Fruit fly (Drosophila melanogaster): ENCODE results near the gene gammaSnap2.
A peak's percentile ranks its signal among the peaks of the same experiment; 100 is the strongest.

gammaSnap2 gene

dm6 chr3R:10144103-10144998, 23.2 kb upstream of the gammaSnap2 start, which contains the start of the genes TAF1B and Invadolysin (continued):
- no peak for TF ChIP-seq CG1024 (GFP tag; IDR thresholded peaks at IDR 0.05)
- peak; percentile 62 for TF ChIP-seq ind (GFP tag; optimal IDR thresholded peaks at IDR 0.05)
- TF ChIP-seq Xbp1 (GFP tag; optimal IDR thresholded peaks at IDR 0.05) = peak; percentile 63
- peak; percentile 91 for TF ChIP-seq CG42726 (GFP tag; IDR thresholded peaks at IDR 0.05; ENCODE audit: partially characterized antibody)
- no peak for TF ChIP-seq Hr39 (optimal IDR thresholded peaks at IDR 0.05)
- TF ChIP-seq CoRest (tag; optimal IDR thresholded peaks at IDR 0.05) = peak; percentile 67
- no peak for TF ChIP-seq MTF-1 (GFP tag; optimal IDR thresholded peaks at IDR 0.05; ENCODE audit: borderline replicate concordance)
- no peak for TF ChIP-seq CG10959 (GFP tag; IDR thresholded peaks at IDR 0.05)
- TF ChIP-seq nau (GFP tag; optimal IDR thresholded peaks at IDR 0.05) = no peak
- no peak for TF ChIP-seq Mrtf (GFP tag; IDR thresholded peaks at IDR 0.05)
- peak; percentile 51 for TF ChIP-seq CG12071 (GFP tag; optimal IDR thresholded peaks at IDR 0.05)
- TF ChIP-seq sima (GFP tag; optimal IDR thresholded peaks at IDR 0.05) = no peak
- TF ChIP-seq CG32767 (GFP tag; IDR thresholded peaks at IDR 0.05) = peak; percentile 13; the same call in 1 of the 2 replicates
- TF ChIP-seq CG1603 (tag; optimal IDR thresholded peaks at IDR 0.05) = peak; percentile 76
- peak; percentile 58 for TF ChIP-seq nerfin-1 (tag; optimal IDR thresholded peaks at IDR 0.05)
- TF ChIP-seq CG15269 (tag; optimal IDR thresholded peaks at IDR 0.05) = peak; percentile 31
- TF ChIP-seq dmrt99B (tag; optimal IDR thresholded peaks at IDR 0.05) = peak; percentile 22
- peak; percentile 88 for TF ChIP-seq CG7963 (GFP tag; IDR thresholded peaks at IDR 0.05; ENCODE audit: partially characterized antibody)
- peak; percentile 42 for TF ChIP-seq ems (GFP tag; optimal IDR thresholded peaks at IDR 0.05)
- TF ChIP-seq Dref (GFP tag; IDR thresholded peaks at IDR 0.05) = peak; percentile 84
- no peak for TF ChIP-seq Oaz (GFP tag; IDR thresholded peaks at IDR 0.05)
- peak; percentile 33 for TF ChIP-seq CG17328 (GFP tag; IDR thresholded peaks at IDR 0.05)
- peak; percentile 15 for TF ChIP-seq fd64A (GFP tag; optimal IDR thresholded peaks at IDR 0.05)
- 0 out of 2 replicates have a peak, but pooled peaks have one; percentile 28 for TF ChIP-seq ttk (GFP tag; IDR thresholded peaks at IDR 0.05)
- TF ChIP-seq ken (GFP tag; IDR thresholded peaks at IDR 0.05) = 0 out of 3 replicates have a peak, but pooled peaks have one; percentile 42
- no peak for TF ChIP-seq Poxn (GFP tag; IDR thresholded peaks at IDR 0.05)
- TF ChIP-seq sqz (GFP tag; optimal IDR thresholded peaks at IDR 0.05) = no peak
- peak; percentile 51; the same call in 1 of the 2 replicates for TF ChIP-seq dati (GFP tag; IDR thresholded peaks at IDR 0.05)
- TF ChIP-seq CG6791 (GFP tag; IDR thresholded peaks at IDR 0.05; ENCODE audit: partially characterized antibody) = peak; percentile 93
- TF ChIP-seq Fer3 (tag; optimal IDR thresholded peaks at IDR 0.05) = peak; percentile 47
- TF ChIP-seq CG14441 (GFP tag; IDR thresholded peaks at IDR 0.05) = peak; percentile 64
- no peak for TF ChIP-seq Atf-2 (GFP tag; optimal IDR thresholded peaks at IDR 0.05)
- no peak for TF ChIP-seq ewg (GFP tag; optimal IDR thresholded peaks at IDR 0.05)
- TF ChIP-seq CG3995 (GFP tag; optimal IDR thresholded peaks at IDR 0.05) = peak; percentile 92
- TF ChIP-seq sr (GFP tag; IDR thresholded peaks at IDR 0.05) = peak; percentile 60; the same call in 2 of the 3 replicates
- TF ChIP-seq sob (GFP tag; IDR thresholded peaks at IDR 0.05) = peak; percentile 53; the same call in 1 of the 2 replicates
- TF ChIP-seq run (tag; optimal IDR thresholded peaks at IDR 0.05) = peak; percentile 15
- TF ChIP-seq Pdp1 (GFP tag; optimal IDR thresholded peaks at IDR 0.05) = peak; percentile 36 to 75
- TF ChIP-seq CG9932 (GFP tag; IDR thresholded peaks at IDR 0.05) = peak; percentile 90
- no peak for TF ChIP-seq E2f1 (GFP tag; IDR thresholded peaks at IDR 0.05)
- TF ChIP-seq ap (GFP tag; IDR thresholded peaks at IDR 0.05) = no peak
- TF ChIP-seq CG16815 (GFP tag; optimal IDR thresholded peaks at IDR 0.05) = no peak
- TF ChIP-seq CG9609 (GFP tag; optimal IDR thresholded peaks at IDR 0.05) = no peak
- peak; percentile 72 for TF ChIP-seq D (optimal IDR thresholded peaks at IDR 0.05)
- no peak for TF ChIP-seq D (GFP tag; optimal IDR thresholded peaks at IDR 0.05)
- TF ChIP-seq lbe (GFP tag; optimal IDR thresholded peaks at IDR 0.05) = peak; percentile 78
- TF ChIP-seq repo (GFP tag; optimal IDR thresholded peaks at IDR 0.05) = no peak
- no peak for TF ChIP-seq cwo (GFP tag; optimal IDR thresholded peaks at IDR 0.05)
- TF ChIP-seq CG2199 (GFP tag; IDR thresholded peaks at IDR 0.05) = no peak

Data from whole organism, embryonic.